Fruit fly (Drosophila melanogaster) whole organism, embryonic: ENCODE measurements around the gene Ir68b.

ENCODE experiments used
- Bdp1 ChIP-seq: fragments of 200-800 bp; sonication (Bioruptor generic); optimal IDR thresholded peaks from 3 replicates; lab custom pipeline; 2016; ENCODE audit warnings: missing biosample characterization, missing genetic modification characterization
- CG12104 ChIP-seq: fragments of 200-800 bp; sonication (Bioruptor generic); optimal IDR thresholded peaks from 3 replicates; lab custom pipeline; 2016; ENCODE audit warnings: missing biosample characterization, missing genetic modification characterization
- CG12391 ChIP-seq: fragments of 200-800 bp; sonication (Bioruptor generic); optimal IDR thresholded peaks from 3 replicates; lab custom pipeline; 2018; ENCODE audit warnings: missing biosample characterization, mild to moderate bottlenecking, missing genetic modification characterization, moderate library complexity
- CG9609 ChIP-seq: fragments of 200-800 bp; sonication (Bioruptor generic); optimal IDR thresholded peaks from 3 replicates; lab custom pipeline; 2016; ENCODE audit warnings: missing biosample characterization, missing genetic modification characterization
- Hr39 ChIP-seq: fragments of >200 bp; optimal IDR thresholded peaks from 2 replicates; lab custom pipeline; 2017
- zf30C ChIP-seq: fragments of 200-800 bp; sonication (Bioruptor generic); optimal IDR thresholded peaks from 3 replicates; lab custom pipeline; 2018; ENCODE audit warnings: missing biosample characterization, mild to moderate bottlenecking, missing genetic modification characterization

dm6 chr3L:12113589-12113988, 13.6 kb downstream of the Ir68b start:
- no peak for TF ChIP-seq CG9609
- TF ChIP-seq CG12104 = no peak
- TF ChIP-seq Bdp1 (GFP tag; lab: Kevin White, UChicago) = no peak
- no peak for TF ChIP-seq CG12391
- no peak for TF ChIP-seq zf30C (GFP tag; lab: Kevin White, UChicago)
- no peak for TF ChIP-seq Hr39 (lab: Kevin White, UChicago)
